Worm (Caenorhabditis elegans) whole organism, L1 larva: Measurements from ENCODE around the gene F54E7.9.

Source experiments
- C34B4.2 ChIP-seq: sonication (generic microtip); optimal IDR thresholded peaks from 2 replicates; lab custom pipeline; 2017; ENCODE audit warnings: mild to moderate bottlenecking, missing genetic modification characterization, missing compliant biosample characterization
- aly-2 ChIP-seq: fragments of 150-350 bp; optimal IDR thresholded peaks from 2 replicates; lab custom pipeline; 2014; ENCODE audit warnings: missing biosample characterization, missing genetic modification characterization
- ama-1 ChIP-seq: fragments of 150-350 bp; optimal IDR thresholded peaks from 2 replicates; lab custom pipeline; 2014
- blmp-1 ChIP-seq: fragments of 150-350 bp; optimal IDR thresholded peaks from 2 replicates; lab custom pipeline; 2014; ENCODE audit warnings: missing biosample characterization, missing genetic modification characterization
- ces-1 ChIP-seq: fragments of 150-350 bp; optimal IDR thresholded peaks from 2 replicates; lab custom pipeline; 2014; ENCODE audit warnings: missing biosample characterization, missing genetic modification reagents, missing genetic modification characterization
- dpl-1 ChIP-seq, 3 experiments: fragments of 150-350 bp in 2 of 3; sonication (generic microtip) in 1 of 3; optimal IDR thresholded peaks; 2 replicates each; lab custom pipeline; 2014 to 2017; ENCODE audit warnings: missing biosample characterization in 3 of 3, missing genetic modification characterization in 3 of 3, missing genetic modification reagents in 3 of 3
- dsc-1 ChIP-seq: sonication (generic microtip); optimal IDR thresholded peaks from 2 replicates; lab custom pipeline; 2016; ENCODE audit warnings: mild to moderate bottlenecking, missing genetic modification characterization, missing compliant biosample characterization
- efl-1 ChIP-seq, 4 experiments: fragments of 150-350 bp; optimal IDR thresholded peaks in 3 of 4; peaks in 1 of 4; 1 replicate in 1 of 4; 2 replicates in 3 of 4; lab custom pipeline; 2014; ENCODE audit warnings: missing biosample characterization in 2 of 4, missing genetic modification characterization in 2 of 4, missing genetic modification reagents in 2 of 4
- efl-3 ChIP-seq: fragments of 200-800 bp; sonication (Bioruptor generic); optimal IDR thresholded peaks from 2 replicates; lab custom pipeline; 2018; ENCODE audit warnings: mild to moderate bottlenecking, missing genetic modification characterization, missing compliant biosample characterization
- elt-2 ChIP-seq: sonication (generic microtip); optimal IDR thresholded peaks from 2 replicates; lab custom pipeline; 2016; ENCODE audit warnings: missing genetic modification characterization, mild to moderate bottlenecking, inconsistent platforms, missing compliant biosample characterization, missing genetic modification reagents
- ets-5 ChIP-seq: fragments of 200-800 bp; sonication (Bioruptor generic); IDR thresholded peaks from 2 replicates; pipeline ENCODE4 v1.3.6; 2022; ENCODE audit warnings: missing genetic modification characterization, missing compliant biosample characterization
- fkh-4 ChIP-seq: sonication (generic microtip); optimal IDR thresholded peaks from 2 replicates; lab custom pipeline; 2016; ENCODE audit warnings: missing compliant biosample characterization, missing genetic modification characterization, borderline replicate concordance
- fkh-8 ChIP-seq: sonication (generic microtip); optimal IDR thresholded peaks from 2 replicates; lab custom pipeline; 2016; ENCODE audit warnings: mild to moderate bottlenecking, missing genetic modification characterization, missing compliant biosample characterization
- hpl-2 ChIP-seq: fragments of 150-350 bp; optimal IDR thresholded peaks from 2 replicates; lab custom pipeline; 2014; ENCODE audit warnings: missing biosample characterization, missing genetic modification reagents, missing genetic modification characterization
- irx-1 ChIP-seq: sonication (generic microtip); optimal IDR thresholded peaks from 2 replicates; lab custom pipeline; 2016; ENCODE audit warnings: missing genetic modification characterization, missing compliant biosample characterization
- lin-13 ChIP-seq: fragments of 150-350 bp; optimal IDR thresholded peaks from 2 replicates; lab custom pipeline; 2014; ENCODE audit warnings: missing biosample characterization, missing genetic modification reagents, missing genetic modification characterization
- lin-14 ChIP-seq: fragments of 200-800 bp; sonication (Bioruptor generic); optimal IDR thresholded peaks from 2 replicates; lab custom pipeline; 2018; ENCODE audit warnings: mild to moderate bottlenecking, missing genetic modification characterization, moderate library complexity, missing compliant biosample characterization
- lin-35 ChIP-seq, 2 experiments: fragments of 150-350 bp; optimal IDR thresholded peaks; 2 replicates each; lab custom pipeline; 2014; ENCODE audit warnings: missing biosample characterization in 2 of 2, missing genetic modification characterization in 2 of 2, missing genetic modification reagents in 2 of 2
- lin-39 ChIP-seq: fragments of 150-350 bp; optimal IDR thresholded peaks from 2 replicates; lab custom pipeline; 2014; ENCODE audit warnings: missing biosample characterization, missing genetic modification reagents, missing genetic modification characterization
- lir-3 ChIP-seq: sonication (generic microtip); optimal IDR thresholded peaks from 2 replicates; lab custom pipeline; 2016; ENCODE audit warnings: mild to moderate bottlenecking, missing genetic modification characterization, moderate library complexity, missing compliant biosample characterization; ENCODE audit not compliant: poor library complexity
- lsy-2 ChIP-seq, 2 experiments: fragments of 150-350 bp; optimal IDR thresholded peaks; 2 replicates each; lab custom pipeline; 2014; ENCODE audit warnings: missing biosample characterization in 2 of 2, missing genetic modification characterization in 2 of 2
- nhr-11 ChIP-seq: fragments of 150-350 bp; optimal IDR thresholded peaks from 2 replicates; lab custom pipeline; 2014; ENCODE audit warnings: missing biosample characterization, missing genetic modification characterization
- nhr-19 ChIP-seq: fragments of 200-800 bp; sonication (Bioruptor generic); conservative IDR thresholded peaks from 2 replicates; pipeline ENCODE4 v1.3.6; 2022; ENCODE audit warnings: missing genetic modification characterization, missing compliant biosample characterization
- nhr-20 ChIP-seq: sonication (generic microtip); optimal IDR thresholded peaks from 2 replicates; lab custom pipeline; 2016; ENCODE audit warnings: mild to moderate bottlenecking, missing genetic modification characterization, missing compliant biosample characterization
- nhr-237 ChIP-seq: fragments of 150-350 bp; optimal IDR thresholded peaks from 2 replicates; lab custom pipeline; 2014; ENCODE audit warnings: missing biosample characterization, missing genetic modification characterization
- nhr-47 ChIP-seq: sonication (generic microtip); optimal IDR thresholded peaks from 2 replicates; lab custom pipeline; 2016; ENCODE audit warnings: mild to moderate bottlenecking, missing genetic modification characterization, moderate library complexity, missing compliant biosample characterization
- nhr-71 ChIP-seq: sonication (generic microtip); optimal IDR thresholded peaks from 2 replicates; lab custom pipeline; 2016; ENCODE audit warnings: mild to moderate bottlenecking, missing genetic modification characterization, moderate library complexity, missing compliant biosample characterization
- nhr-77 ChIP-seq: fragments of 150-350 bp; optimal IDR thresholded peaks from 2 replicates; lab custom pipeline; 2014; ENCODE audit warnings: missing biosample characterization, missing genetic modification characterization
- nhr-84 ChIP-seq: sonication (generic microtip); optimal IDR thresholded peaks from 2 replicates; lab custom pipeline; 2017; ENCODE audit warnings: missing biosample characterization, missing genetic modification characterization
- nhr-85 ChIP-seq: sonication (generic microtip); peaks from one replicate; lab custom pipeline; 2016; ENCODE audit warnings: missing genetic modification characterization, inconsistent platforms, missing compliant biosample characterization
- nhr-90 ChIP-seq: sonication (generic microtip); optimal IDR thresholded peaks from 2 replicates; lab custom pipeline; 2016; ENCODE audit warnings: mild to moderate bottlenecking, missing genetic modification characterization, missing compliant biosample characterization; ENCODE audit not compliant: poor library complexity
- pag-3 ChIP-seq: sonication (generic microtip); optimal IDR thresholded peaks from 2 replicates; lab custom pipeline; 2017; ENCODE audit warnings: missing genetic modification characterization, mild to moderate bottlenecking, missing compliant biosample characterization, antibody characterized with exemption, borderline replicate concordance; ENCODE audit not compliant: insufficient read depth
- rnt-1 ChIP-seq: sonication (generic microtip); optimal IDR thresholded peaks from 2 replicates; lab custom pipeline; 2016; ENCODE audit warnings: mild to moderate bottlenecking, missing genetic modification characterization, moderate library complexity, missing compliant biosample characterization
- skn-1 ChIP-seq: fragments of 150-350 bp; optimal IDR thresholded peaks from 2 replicates; lab custom pipeline; 2014; ENCODE audit warnings: missing biosample characterization, missing genetic modification characterization
- snpc-4 ChIP-seq: fragments of 150-350 bp; optimal IDR thresholded peaks from 2 replicates; lab custom pipeline; 2014; ENCODE audit warnings: missing biosample characterization, missing genetic modification characterization
- snu-23 ChIP-seq: sonication (generic microtip); optimal IDR thresholded peaks from 2 replicates; lab custom pipeline; 2016; ENCODE audit warnings: missing genetic modification characterization, missing compliant biosample characterization
- sox-4 ChIP-seq: sonication (generic microtip); optimal IDR thresholded peaks from 2 replicates; lab custom pipeline; 2016; ENCODE audit warnings: missing genetic modification characterization, missing compliant biosample characterization
- swsn-7 ChIP-seq: sonication (generic microtip); optimal IDR thresholded peaks from 2 replicates; lab custom pipeline; 2016; ENCODE audit warnings: missing genetic modification characterization, missing compliant biosample characterization
- unc-30 ChIP-seq: sonication (generic microtip); optimal IDR thresholded peaks from 2 replicates; lab custom pipeline; 2017; ENCODE audit warnings: missing biosample characterization, missing genetic modification characterization
- unc-62 ChIP-seq: fragments of 150-350 bp; optimal IDR thresholded peaks from 2 replicates; lab custom pipeline; 2014; ENCODE audit warnings: missing biosample characterization, missing genetic modification reagents, missing genetic modification characterization
- xbp-1 ChIP-seq: sonication (generic microtip); optimal IDR thresholded peaks from 2 replicates; lab custom pipeline; 2016; ENCODE audit warnings: missing genetic modification characterization, missing compliant biosample characterization
- ztf-11 ChIP-seq, 2 experiments: sonication (generic microtip); optimal IDR thresholded peaks; 2 replicates each; lab custom pipeline; 2016 to 2017; ENCODE audit warnings: missing genetic modification characterization in 2 of 2, missing biosample characterization in 1 of 2, missing compliant biosample characterization in 1 of 2
- ztf-4 ChIP-seq: fragments of 150-350 bp; optimal IDR thresholded peaks from 2 replicates; lab custom pipeline; 2014; ENCODE audit warnings: missing biosample characterization, missing genetic modification characterization

The F54E7.9 gene

DNA sequence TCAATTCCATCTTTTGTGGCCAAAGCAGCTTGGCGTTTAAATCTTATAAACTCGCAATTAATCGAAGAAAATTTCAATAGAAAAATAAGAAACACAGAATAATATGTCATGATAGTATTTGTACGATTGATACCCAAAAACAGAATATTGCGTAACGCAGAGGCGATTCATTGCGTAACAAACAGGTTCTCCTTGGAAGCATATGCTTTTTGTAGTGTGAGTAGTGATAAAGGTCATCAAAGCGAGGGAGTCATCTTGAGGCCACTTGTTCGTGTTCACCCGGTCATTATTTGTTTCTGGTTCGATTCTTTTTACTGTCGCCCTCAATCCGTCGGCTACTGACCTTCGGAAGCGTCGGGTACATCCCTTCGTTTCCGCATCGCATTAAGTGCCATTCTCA lies 16.7 kb downstream of the F54E7.9 start, which contains the start of gene F54E7.6:
TSS of gene F54E7.6 (minus strand) at position 110 of the 400 bp plus-strand sequence.
- TF ChIP-seq dsc-1 (tag; lab: Kevin White, UChicago) (no peak), blmp-1 (tag; lab: Kevin White, UChicago) (peak; percentile 25)

ce11 chrIII:5656941-5657340 lies 20.7 kb downstream of the F54E7.9 start, which contains the start of gene sdz-21:
sdz-21 (minus strand) TSS chrIII:5657041.
- TF ChIP-seq nhr-237 (tag; lab: Kevin White, UChicago) (no peak), ztf-4 (tag; lab: Kevin White, UChicago) (no peak), efl-1 (optimal IDR thresholded peaks at IDR 0.05; lab: Kevin White, UChicago) (no peak), efl-1 (GFP tag; optimal IDR thresholded peaks at IDR 0.05 in 1 of 2; lab: Kevin White, UChicago) (peak in 1 of 2 experiments; percentile 8), skn-1 (tag; lab: Kevin White, UChicago) (no peak)

DNA sequence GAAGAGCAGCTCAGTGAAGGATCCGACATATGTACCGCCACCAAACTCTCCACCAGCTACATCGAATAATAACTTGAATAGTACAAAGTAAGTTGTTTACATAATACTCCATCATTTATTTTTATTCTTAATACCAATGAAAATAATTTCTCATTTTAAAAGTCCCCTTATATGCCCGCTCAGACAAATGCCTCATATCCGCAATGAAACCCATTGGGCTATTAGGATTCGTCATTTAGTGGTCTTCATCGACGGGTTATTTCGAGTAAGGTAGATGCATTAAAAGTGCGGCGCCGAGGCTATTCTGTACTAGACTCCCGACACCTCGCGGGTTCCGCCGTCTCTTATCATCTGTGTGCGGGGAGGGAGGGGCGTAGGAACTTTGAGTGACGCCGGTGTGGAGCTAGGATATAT lies 24.0 kb downstream of the F54E7.9 start:
- TF ChIP-seq nhr-85 (tag; lab: Kevin White, UChicago), result peak; percentile 85
- TF ChIP-seq nhr-47 (tag; lab: Kevin White, UChicago), result peak; percentile 77
- no peak for TF ChIP-seq blmp-1 (tag; lab: Kevin White, UChicago)
- no peak for TF ChIP-seq ces-1
- peak; percentile 44 for TF ChIP-seq lin-14 (GFP tag; lab: Kevin White, UChicago)
- TF ChIP-seq lsy-2 (tag; optimal IDR thresholded peaks at IDR 0.05; lab: Kevin White, UChicago), result peak in 1 of 2 experiments; percentile 36
- TF ChIP-seq elt-2 (tag; lab: Kevin White, UChicago), result peak; percentile 71
- TF ChIP-seq snpc-4, result peak; percentile 98
- peak; percentile 71 for TF ChIP-seq rnt-1 (tag; lab: Kevin White, UChicago)
- no peak for TF ChIP-seq C34B4.2 (tag; lab: Kevin White, UChicago)
- TF ChIP-seq unc-62 (GFP tag; lab: Kevin White, UChicago), result no peak
- no peak for TF ChIP-seq ets-5 (GFP tag; lab: Robert Waterston, UW)
- TF ChIP-seq efl-1 (optimal IDR thresholded peaks at IDR 0.05; lab: Kevin White, UChicago), result peak; percentile 25 to 48
- TF ChIP-seq efl-1 (GFP tag; optimal IDR thresholded peaks at IDR 0.05 in 1 of 2; lab: Kevin White, UChicago), result peak in 1 of 2 experiments; percentile 93
- peak; percentile 20 for TF ChIP-seq lir-3 (tag; lab: Kevin White, UChicago)
- TF ChIP-seq nhr-90 (tag; lab: Kevin White, UChicago), result peak; percentile 84
- peak; percentile 62 for TF ChIP-seq nhr-20
- TF ChIP-seq pag-3 (tag; lab: Kevin White, UChicago), result no peak
- TF ChIP-seq sox-4 (tag; lab: Kevin White, UChicago), result no peak
- TF ChIP-seq lin-13 (GFP tag; lab: Kevin White, UChicago), result no peak
- TF ChIP-seq nhr-19 (GFP tag; lab: Robert Waterston, UW), result peak; percentile 63
- no peak for TF ChIP-seq unc-30 (tag; lab: Kevin White, UChicago)
- TF ChIP-seq ztf-11 (tag; optimal IDR thresholded peaks at IDR 0.05; lab: Kevin White, UChicago), result peak in 1 of 2 experiments; percentile 1
- TF ChIP-seq nhr-77 (tag; lab: Kevin White, UChicago), result peak; percentile 27
- no peak for TF ChIP-seq hpl-2 (GFP tag; lab: Kevin White, UChicago)
- TF ChIP-seq ama-1, result peak; percentile 75
- no peak for TF ChIP-seq fkh-4 (tag; lab: Kevin White, UChicago)
- TF ChIP-seq xbp-1 (tag; lab: Kevin White, UChicago), result peak; percentile 26
- TF ChIP-seq snu-23 (GFP tag; lab: Kevin White, UChicago), result peak; percentile 54
- peak; percentile 75 for TF ChIP-seq nhr-71 (tag; lab: Kevin White, UChicago)
- no peak for TF ChIP-seq fkh-8 (tag; lab: Kevin White, UChicago)
- TF ChIP-seq irx-1 (tag; lab: Kevin White, UChicago), result peak; percentile 52
- no peak for TF ChIP-seq nhr-11 (tag; lab: Kevin White, UChicago)
- no peak for TF ChIP-seq nhr-84 (tag; lab: Kevin White, UChicago)
- TF ChIP-seq lin-39 (tag; lab: Kevin White, UChicago), result peak; percentile 25
- TF ChIP-seq dsc-1 (tag; lab: Kevin White, UChicago), result no peak
- no peak for TF ChIP-seq aly-2 (tag; lab: Kevin White, UChicago)
- peak; percentile 44 for TF ChIP-seq swsn-7 (tag; lab: Kevin White, UChicago)
- TF ChIP-seq dpl-1 (GFP tag; optimal IDR thresholded peaks at IDR 0.05; lab: Kevin White, UChicago), result no peak
- TF ChIP-seq lin-35 (GFP tag; optimal IDR thresholded peaks at IDR 0.05; lab: Kevin White, UChicago), result peak in 1 of 2 experiments; percentile 29
- no peak for TF ChIP-seq efl-3 (GFP tag; lab: Kevin White, UChicago)
